Worm (Caenorhabditis elegans): Measurements from ENCODE around the gene Y51A2B.6.

DNA sequence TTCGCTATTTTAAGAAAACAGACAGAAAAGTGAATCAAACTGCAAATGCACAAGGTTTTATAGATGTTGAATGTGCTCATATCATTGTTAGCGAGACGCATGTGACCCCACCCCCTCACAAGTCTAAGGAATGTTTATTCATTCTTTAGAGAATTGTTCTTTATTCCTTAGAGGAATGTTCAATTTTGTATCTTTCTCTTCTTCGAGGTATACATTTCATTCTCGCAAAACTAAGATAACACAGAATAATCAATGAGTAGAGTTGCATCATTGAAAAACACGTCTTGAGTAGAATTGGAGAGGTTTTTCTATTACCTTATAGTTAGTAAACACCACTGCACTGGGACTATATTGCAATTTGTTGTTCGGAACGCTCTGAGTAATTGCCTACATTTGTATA lies 40.9 kb upstream of the Y51A2B.6 start, which contains the start of gene ZK262.20:
- TF ChIP-seq ama-1 (optimal IDR thresholded peaks at IDR 0.05) (no peak), scrt-1 (GFP tag; IDR thresholded peaks at IDR 0.05) (no peak), flt-1 (GFP tag; IDR thresholded peaks at IDR 0.05) (no peak), hmbx-1 (tag; optimal IDR thresholded peaks at IDR 0.05) (no peak), tra-4 (tag; optimal IDR thresholded peaks at IDR 0.05) (no peak), B0310.2 (tag; optimal IDR thresholded peaks at IDR 0.05) (no peak)
